Fruit fly (Drosophila melanogaster): ENCODE data around the gene sni.

dm6 chrX:8202724-8203362 is 41.0 kb downstream of the sni start:
- TF ChIP-seq CG34367 (tag; optimal IDR thresholded peaks at IDR 0.05) (no peak), CG17806 (tag; optimal IDR thresholded peaks at IDR 0.05) (peak; percentile 29), CG8301 (tag; optimal IDR thresholded peaks at IDR 0.05) (peak; percentile 20)
